Fruit fly (Drosophila melanogaster): ENCODE data around the gene CG31446.

The CG31446 gene

dm6 chr3R:15676186-15677073 is 16.5 kb upstream of the CG31446 start (continued):
- no peak for TF ChIP-seq mam (GFP tag; optimal IDR thresholded peaks at IDR 0.05)
- no peak for TF ChIP-seq Bgb (GFP tag; IDR thresholded peaks at IDR 0.05; ENCODE audit: partially characterized antibody)
- TF ChIP-seq CG6254 (GFP tag; optimal IDR thresholded peaks at IDR 0.05): no peak
- TF ChIP-seq trem (tag; optimal IDR thresholded peaks at IDR 0.05): no peak
- no peak for TF ChIP-seq CG16779 (GFP tag; IDR thresholded peaks at IDR 0.05)
- TF ChIP-seq CG2678 (tag; optimal IDR thresholded peaks at IDR 0.05): peak; percentile 38
- no peak for TF ChIP-seq CG7928 (GFP tag; optimal IDR thresholded peaks at IDR 0.05)
- no peak for TF ChIP-seq crc (GFP tag; optimal IDR thresholded peaks at IDR 0.05)
- no peak for TF ChIP-seq scrt (GFP tag; optimal IDR thresholded peaks at IDR 0.05)
- TF ChIP-seq CG31224 (GFP tag; IDR thresholded peaks at IDR 0.05): no peak
- TF ChIP-seq CG17328 (GFP tag; IDR thresholded peaks at IDR 0.05): peak; percentile 64
- peak; percentile 63 for TF ChIP-seq CG11398 (GFP tag; optimal IDR thresholded peaks at IDR 0.05)
- TF ChIP-seq vnd (GFP tag; IDR thresholded peaks at IDR 0.05; ENCODE audit: partially characterized antibody): no peak
- TF ChIP-seq Six4 (GFP tag; optimal IDR thresholded peaks at IDR 0.05): no peak
- no peak for TF ChIP-seq CG8944 (GFP tag; optimal IDR thresholded peaks at IDR 0.05)
- peak; percentile 3 for TF ChIP-seq Antp (GFP tag; optimal IDR thresholded peaks at IDR 0.05)
- TF ChIP-seq CG18476 (GFP tag; optimal IDR thresholded peaks at IDR 0.05): peak; percentile 8
- no peak for TF ChIP-seq MBD-R2 (GFP tag; IDR thresholded peaks at IDR 0.05)
- peak; percentile 23; the same call in 1 of the 2 replicates for TF ChIP-seq dati (GFP tag; IDR thresholded peaks at IDR 0.05)
- TF ChIP-seq CG7963 (GFP tag; IDR thresholded peaks at IDR 0.05; ENCODE audit: partially characterized antibody): no peak
- peak; percentile 33 for TF ChIP-seq CG4707 (GFP tag; optimal IDR thresholded peaks at IDR 0.05)
- TF ChIP-seq kni (GFP tag; optimal IDR thresholded peaks at IDR 0.05): peak; percentile 56
- TF ChIP-seq bab2 (GFP tag; optimal IDR thresholded peaks at IDR 0.05): peak; percentile 63
- TF ChIP-seq CG14860 (GFP tag; IDR thresholded peaks at IDR 0.05; ENCODE audit: partially characterized antibody): no peak
- TF ChIP-seq Dad (GFP tag; optimal IDR thresholded peaks at IDR 0.05): no peak
- peak; percentile 17 for TF ChIP-seq shn (GFP tag; optimal IDR thresholded peaks at IDR 0.05)
- no peak for TF ChIP-seq Nf-YB (GFP tag; optimal IDR thresholded peaks at IDR 0.05)
- no peak for TF ChIP-seq h (optimal IDR thresholded peaks at IDR 0.05)
- no peak for TF ChIP-seq cas (GFP tag; IDR thresholded peaks at IDR 0.05)
- no peak for TF ChIP-seq ttk (GFP tag; IDR thresholded peaks at IDR 0.05)
- TF ChIP-seq CG9727 (GFP tag; optimal IDR thresholded peaks at IDR 0.05): peak; percentile 33
- TF ChIP-seq esg (GFP tag; conservative IDR thresholded peaks at IDR 0.05): 0 out of 2 replicates have a peak, but pooled peaks have one; percentile 13
- TF ChIP-seq CG10366 (GFP tag; IDR thresholded peaks at IDR 0.05): peak; percentile 47
- no peak for TF ChIP-seq CG6791 (GFP tag; IDR thresholded peaks at IDR 0.05; ENCODE audit: partially characterized antibody)
- TF ChIP-seq Atf-2 (GFP tag; optimal IDR thresholded peaks at IDR 0.05): peak; percentile 31
- TF ChIP-seq twi (tag; optimal IDR thresholded peaks at IDR 0.05): peak; percentile 73
- TF ChIP-seq ac (GFP tag; optimal IDR thresholded peaks at IDR 0.05): no peak
- peak; percentile 46; the same call in 1 of the 3 replicates for TF ChIP-seq dysf (GFP tag; IDR thresholded peaks at IDR 0.05)
- TF ChIP-seq HHEX (GFP tag; optimal IDR thresholded peaks at IDR 0.05): peak; percentile 9
- no peak for TF ChIP-seq pfk (GFP tag; optimal IDR thresholded peaks at IDR 0.05)
- peak; percentile 14 for TF ChIP-seq CG9437 (GFP tag; optimal IDR thresholded peaks at IDR 0.05)
- peak; percentile 53 for TF ChIP-seq sqz (GFP tag; optimal IDR thresholded peaks at IDR 0.05)
- TF ChIP-seq CG30020 (tag; optimal IDR thresholded peaks at IDR 0.05): no peak
- TF ChIP-seq Xrp1 (GFP tag; IDR thresholded peaks at IDR 0.05): peak; percentile 75
- TF ChIP-seq CG6683 (GFP tag; optimal IDR thresholded peaks at IDR 0.05): no peak
- no peak for TF ChIP-seq CG2889 (GFP tag; IDR thresholded peaks at IDR 0.05)
- no peak for TF ChIP-seq amos (GFP tag; IDR thresholded peaks at IDR 0.05; ENCODE audit: partially characterized antibody)
- TF ChIP-seq CG18262 (tag; optimal IDR thresholded peaks at IDR 0.05): peak; percentile 74
- TF ChIP-seq CG2199 (GFP tag; IDR thresholded peaks at IDR 0.05): no peak

Data from whole organism, embryonic.